Fruit fly (Drosophila melanogaster) whole organism, embryonic: ENCODE results near the gene Prp18.

Source experiments
- Adf1 ChIP-seq: fragments of 200-800 bp; sonication (Bioruptor generic); IDR thresholded peaks from 2 replicates; pipeline ENCODE4 v1.3.6; 2022; ENCODE audit warnings: missing biosample characterization, missing genetic modification characterization
- CG10654 ChIP-seq: fragments of 200-800 bp; sonication (Bioruptor generic); optimal IDR thresholded peaks from 2 replicates; lab custom pipeline; 2016; ENCODE audit warnings: missing biosample characterization, missing genetic modification characterization
- CG12299 ChIP-seq: fragments of 200-800 bp; sonication (Bioruptor generic); optimal IDR thresholded peaks from 2 replicates; lab custom pipeline; 2018; ENCODE audit warnings: missing biosample characterization, mild to moderate bottlenecking, missing genetic modification characterization
- CG12659 ChIP-seq: fragments of 200-800 bp; sonication (Bioruptor generic); optimal IDR thresholded peaks from 3 replicates; lab custom pipeline; 2017; ENCODE audit warnings: mild to moderate bottlenecking, missing biosample characterization, missing genetic modification reagents, missing genetic modification characterization
- CG13775 ChIP-seq: fragments of 200-800 bp; sonication (Bioruptor generic); optimal IDR thresholded peaks from 3 replicates; lab custom pipeline; 2017; ENCODE audit warnings: missing biosample characterization, mild to moderate bottlenecking, missing genetic modification characterization
- CG14050 ChIP-seq: fragments of 200-800 bp; sonication (Bioruptor generic); IDR thresholded peaks from 3 replicates; pipeline ENCODE4 v1.3.6; 2022; ENCODE audit warnings: missing biosample characterization, missing genetic modification characterization
- CG14667 ChIP-seq: fragments of 200-800 bp; sonication (Bioruptor generic); IDR thresholded peaks from 2 replicates; pipeline ENCODE4 v1.3.6; 2022; ENCODE audit warnings: missing biosample characterization, missing genetic modification characterization
- CG1529 ChIP-seq: fragments of 200-800 bp; sonication (Bioruptor generic); optimal IDR thresholded peaks from 3 replicates; lab custom pipeline; 2018; ENCODE audit warnings: missing biosample characterization, missing genetic modification characterization
- CG1602 ChIP-seq: fragments of 200-800 bp; sonication (Bioruptor generic); optimal IDR thresholded peaks from 3 replicates; lab custom pipeline; 2016; ENCODE audit warnings: missing biosample characterization, missing genetic modification characterization
- CG16813 ChIP-seq: fragments of 200-800 bp; sonication (Bioruptor generic); IDR thresholded peaks from 3 replicates; pipeline ENCODE4 v1.3.6; 2022; ENCODE audit warnings: missing biosample characterization, missing genetic modification characterization; ENCODE audit not compliant: partially characterized antibody
- CG17359 ChIP-seq: fragments of 200-800 bp; sonication (Bioruptor generic); optimal IDR thresholded peaks from 3 replicates; lab custom pipeline; 2018; ENCODE audit warnings: missing biosample characterization, mild to moderate bottlenecking, missing genetic modification characterization, moderate library complexity
- CG17568 ChIP-seq: fragments of 200-800 bp; sonication (Bioruptor generic); optimal IDR thresholded peaks from 2 replicates; lab custom pipeline; 2018; ENCODE audit warnings: missing biosample characterization, mild to moderate bottlenecking, missing genetic modification characterization, moderate library complexity
- CG2712 ChIP-seq: fragments of 200-800 bp; optimal IDR thresholded peaks from 3 replicates; lab custom pipeline; 2019; ENCODE audit warnings: missing biosample characterization, mild to moderate bottlenecking, missing genetic modification characterization, moderate library complexity
- CG2875 ChIP-seq: fragments of 200-800 bp; sonication (Bioruptor generic); optimal IDR thresholded peaks from 2 replicates; lab custom pipeline; 2017; ENCODE audit warnings: missing biosample characterization, mild to moderate bottlenecking, missing genetic modification characterization, missing genetic modification reagents
- CG31365 ChIP-seq: fragments of 200-800 bp; sonication (Bioruptor generic); optimal IDR thresholded peaks from 2 replicates; lab custom pipeline; 2018; ENCODE audit warnings: missing biosample characterization, mild to moderate bottlenecking, missing genetic modification characterization
- CG31388 ChIP-seq: fragments of 200-800 bp; sonication (Bioruptor generic); optimal IDR thresholded peaks from 2 replicates; lab custom pipeline; 2016; ENCODE audit warnings: missing biosample characterization, missing genetic modification characterization
- CG33213 ChIP-seq: fragments of 200-800 bp; sonication (Bioruptor generic); optimal IDR thresholded peaks from 3 replicates; lab custom pipeline; 2016; ENCODE audit warnings: missing biosample characterization, missing genetic modification characterization
- CG3838 ChIP-seq: fragments of 200-800 bp; sonication (Bioruptor generic); optimal IDR thresholded peaks from 3 replicates; lab custom pipeline; 2016; ENCODE audit warnings: missing biosample characterization, missing genetic modification characterization
- CG4328 ChIP-seq: fragments of 200-800 bp; sonication (Bioruptor generic); optimal IDR thresholded peaks from 3 replicates; lab custom pipeline; 2017; ENCODE audit warnings: missing biosample characterization, missing genetic modification reagents, missing genetic modification characterization
- CG5953 ChIP-seq: fragments of 200-800 bp; sonication (Bioruptor generic); IDR thresholded peaks from 2 replicates; pipeline ENCODE4 v1.3.6; 2022; ENCODE audit warnings: missing biosample characterization, missing genetic modification characterization
- CG6791 ChIP-seq: fragments of 200-800 bp; sonication (Bioruptor generic); IDR thresholded peaks from 3 replicates; pipeline ENCODE4 v1.3.6; 2022; ENCODE audit warnings: missing biosample characterization, missing genetic modification characterization; ENCODE audit not compliant: partially characterized antibody
- CG8478 ChIP-seq: fragments of >200 bp; optimal IDR thresholded peaks from 2 replicates; lab custom pipeline; 2018
- CG9797 ChIP-seq: fragments of 200-800 bp; sonication (Bioruptor generic); optimal IDR thresholded peaks from 3 replicates; lab custom pipeline; 2018; ENCODE audit warnings: missing biosample characterization, mild to moderate bottlenecking, missing genetic modification characterization
- CG9876 ChIP-seq: fragments of 200-800 bp; sonication (Bioruptor generic); optimal IDR thresholded peaks from 2 replicates; lab custom pipeline; 2016; ENCODE audit warnings: missing biosample characterization, missing genetic modification characterization
- Dek ChIP-seq: fragments of 200-800 bp; sonication (Bioruptor generic); optimal IDR thresholded peaks from 3 replicates; lab custom pipeline; 2019; ENCODE audit warnings: missing biosample characterization, mild to moderate bottlenecking, missing genetic modification characterization, moderate library complexity
- HLH3B ChIP-seq: fragments of 200-800 bp; sonication (Bioruptor generic); IDR thresholded peaks from 2 replicates; pipeline ENCODE4 v1.3.6; 2022; ENCODE audit warnings: missing biosample characterization, missing genetic modification characterization
- Hand ChIP-seq: fragments of 200-800 bp; sonication (Bioruptor generic); optimal IDR thresholded peaks from 2 replicates; lab custom pipeline; 2017; ENCODE audit warnings: mild to moderate bottlenecking, missing biosample characterization, missing genetic modification reagents, missing genetic modification characterization
- Six4 ChIP-seq: fragments of 200-800 bp; sonication (Bioruptor generic); optimal IDR thresholded peaks from 2 replicates; lab custom pipeline; 2016; ENCODE audit warnings: missing biosample characterization, missing genetic modification characterization
- Vsx1 ChIP-seq: fragments of 200-800 bp; sonication (Bioruptor generic); optimal IDR thresholded peaks from 2 replicates; lab custom pipeline; 2017; ENCODE audit warnings: missing biosample characterization, mild to moderate bottlenecking, missing genetic modification characterization, missing genetic modification reagents
- ac ChIP-seq: fragments of 200-800 bp; sonication (Bioruptor generic); optimal IDR thresholded peaks from 3 replicates; lab custom pipeline; 2017; ENCODE audit warnings: missing biosample characterization, mild to moderate bottlenecking, missing genetic modification characterization
- aop ChIP-seq: fragments of 200-800 bp; sonication (Bioruptor generic); IDR thresholded peaks from 2 replicates; pipeline ENCODE4 v1.3.6; 2022; ENCODE audit warnings: missing biosample characterization, missing genetic modification characterization
- ato ChIP-seq: fragments of 200-800 bp; sonication (Bioruptor generic); IDR thresholded peaks from 2 replicates; pipeline ENCODE4 v1.3.6; 2022; ENCODE audit warnings: missing biosample characterization, missing genetic modification characterization; ENCODE audit not compliant: partially characterized antibody
- bcd ChIP-seq: fragments of 200-800 bp; sonication (Bioruptor generic); optimal IDR thresholded peaks from 2 replicates; lab custom pipeline; 2017; ENCODE audit warnings: missing biosample characterization, mild to moderate bottlenecking, missing genetic modification characterization
- bowl ChIP-seq: fragments of 200-800 bp; sonication (Bioruptor generic); IDR thresholded peaks from 2 replicates; pipeline ENCODE4 v1.3.6; 2022; ENCODE audit warnings: missing biosample characterization, missing genetic modification characterization
- chif ChIP-seq, 2 experiments: fragments of 200-800 bp; sonication (Bioruptor generic); optimal IDR thresholded peaks; 3 replicates each; lab custom pipeline; 2016; ENCODE audit warnings: missing biosample characterization in 2 of 2, missing genetic modification characterization in 2 of 2
- eyg ChIP-seq: fragments of 200-800 bp; sonication (Bioruptor generic); optimal IDR thresholded peaks from 3 replicates; lab custom pipeline; 2016; ENCODE audit warnings: missing biosample characterization, missing genetic modification characterization
- h ChIP-seq: fragments of >200 bp; optimal IDR thresholded peaks from 2 replicates; lab custom pipeline; 2017
- kah ChIP-seq: fragments of 200-800 bp; sonication (Bioruptor generic); optimal IDR thresholded peaks from 2 replicates; lab custom pipeline; 2018; ENCODE audit warnings: missing biosample characterization, mild to moderate bottlenecking, missing genetic modification characterization
- lola ChIP-seq, 3 experiments: fragments of >200 bp in 2 of 3; fragments of 200-800 bp in 1 of 3; sonication (Bioruptor generic) in 1 of 3; optimal IDR thresholded peaks; 2 replicates each; lab custom pipeline; 2017 to 2019; ENCODE audit warnings: missing biosample characterization in 3 of 3, missing genetic modification characterization in 3 of 3, mild to moderate bottlenecking in 1 of 3, moderate library complexity in 1 of 3
- maf-S ChIP-seq: fragments of 200-800 bp; sonication (Bioruptor generic); optimal IDR thresholded peaks from 2 replicates; lab custom pipeline; 2016; ENCODE audit warnings: missing biosample characterization, missing genetic modification characterization
- mirr ChIP-seq: fragments of 200-800 bp; sonication (Bioruptor generic); optimal IDR thresholded peaks from 3 replicates; lab custom pipeline; 2018; ENCODE audit warnings: missing biosample characterization, mild to moderate bottlenecking, missing genetic modification characterization
- nau ChIP-seq: fragments of 200-800 bp; sonication (Bioruptor generic); optimal IDR thresholded peaks from 3 replicates; lab custom pipeline; 2017; ENCODE audit warnings: missing biosample characterization, mild to moderate bottlenecking, missing genetic modification characterization, missing genetic modification reagents
- nom ChIP-seq: fragments of 200-800 bp; sonication (Bioruptor generic); optimal IDR thresholded peaks from 2 replicates; lab custom pipeline; 2017; ENCODE audit warnings: missing biosample characterization, missing genetic modification characterization, mild to moderate bottlenecking, moderate library complexity, missing genetic modification reagents
- pb ChIP-seq: fragments of 200-800 bp; sonication (Bioruptor generic); optimal IDR thresholded peaks from 3 replicates; lab custom pipeline; 2016; ENCODE audit warnings: missing biosample characterization, missing genetic modification characterization
- pros ChIP-seq: fragments of 200-800 bp; sonication (Bioruptor generic); optimal IDR thresholded peaks from 3 replicates; lab custom pipeline; 2019; ENCODE audit warnings: missing biosample characterization, mild to moderate bottlenecking, missing genetic modification characterization, moderate library complexity
- sens-2 ChIP-seq: fragments of 200-800 bp; sonication (Bioruptor generic); IDR thresholded peaks from 2 replicates; pipeline ENCODE4 v1.3.6; 2022; ENCODE audit warnings: missing biosample characterization, missing genetic modification characterization
- slou ChIP-seq: fragments of 200-800 bp; sonication (Bioruptor generic); optimal IDR thresholded peaks from 3 replicates; lab custom pipeline; 2016; ENCODE audit warnings: missing biosample characterization, missing genetic modification characterization
- sna ChIP-seq: fragments of 200-800 bp; sonication (Bioruptor generic); IDR thresholded peaks from 2 replicates; pipeline ENCODE4 v1.3.6; 2022; ENCODE audit warnings: missing biosample characterization, missing genetic modification characterization; ENCODE audit not compliant: partially characterized antibody
- so ChIP-seq: fragments of 200-800 bp; sonication (Bioruptor generic); IDR thresholded peaks from 3 replicates; pipeline ENCODE4 v1.3.6; 2022; ENCODE audit warnings: missing biosample characterization, missing genetic modification characterization
- usp ChIP-seq: fragments of >200 bp; optimal IDR thresholded peaks from 2 replicates; lab custom pipeline; 2017; ENCODE audit warnings: missing biosample characterization, missing genetic modification characterization

The Prp18 gene

DNA sequence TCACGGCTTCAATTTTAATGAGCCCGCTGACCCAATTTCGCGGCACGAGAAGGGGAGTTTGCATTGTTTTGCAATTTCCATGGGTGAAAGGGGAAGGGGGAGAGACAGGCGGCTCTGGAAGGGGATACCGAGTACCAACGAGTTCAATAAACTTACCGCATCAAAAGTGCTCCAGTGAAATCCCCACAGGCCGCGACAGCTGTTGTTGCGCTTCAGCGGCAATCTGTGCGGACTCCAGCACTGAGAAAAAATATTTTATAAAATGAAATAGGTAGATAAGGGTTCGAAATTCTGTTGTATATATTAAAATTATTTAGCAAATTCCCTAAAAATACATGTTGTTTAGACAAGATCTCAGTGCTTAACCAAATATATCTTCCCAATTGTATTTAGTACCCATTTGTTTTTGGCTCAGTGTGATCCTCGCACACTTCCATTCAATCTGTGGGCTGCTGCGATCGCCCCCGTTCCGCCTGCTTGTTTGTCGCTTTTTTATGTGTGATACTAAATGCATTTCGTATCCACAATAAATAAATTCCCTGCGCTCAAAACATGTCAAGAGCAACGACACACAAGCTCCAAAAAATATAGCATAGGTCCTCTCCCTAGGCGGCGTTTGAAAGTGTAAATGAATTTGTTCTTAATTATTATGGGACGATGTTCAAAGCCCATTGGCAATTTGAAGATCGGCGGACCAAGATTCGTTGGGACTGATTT lies 35.4 kb downstream of the Prp18 start (continued):
- peak; percentile 97 for TF ChIP-seq nau (GFP tag; lab: Kevin White, UChicago)
- no peak for TF ChIP-seq Hand (GFP tag; lab: Kevin White, UChicago)
- peak; percentile 87 for TF ChIP-seq CG1529 (GFP tag; lab: Kevin White, UChicago)
- TF ChIP-seq pb (GFP tag; lab: Kevin White, UChicago), result peak; percentile 42
- peak; percentile 15 for TF ChIP-seq maf-S (GFP tag; lab: Kevin White, UChicago)
- peak; percentile 84 for TF ChIP-seq CG2875 (GFP tag; lab: Kevin White, UChicago)
- no peak for TF ChIP-seq CG8478 (lab: Kevin White, UChicago)
- peak; percentile 87 for TF ChIP-seq CG2712 (tag; lab: Kevin White, UChicago)
- no peak for TF ChIP-seq pros (GFP tag; lab: Kevin White, UChicago)
- TF ChIP-seq Vsx1 (GFP tag; lab: Kevin White, UChicago), result no peak
- peak; percentile 55 for TF ChIP-seq CG13775 (GFP tag; lab: Kevin White, UChicago)
- TF ChIP-seq so (GFP tag; lab: Robert Waterston, UW), result peak; percentile 73; the same call in 1 of the 3 replicates
- TF ChIP-seq CG17359 (tag; lab: Kevin White, UChicago), result peak; percentile 90
- peak; percentile 78 for TF ChIP-seq HLH3B (GFP tag; lab: Robert Waterston, UW)
- peak; percentile 75 for TF ChIP-seq nom (GFP tag; lab: Kevin White, UChicago)
- no peak for TF ChIP-seq CG33213 (GFP tag; lab: Kevin White, UChicago)
- TF ChIP-seq CG1602 (GFP tag; lab: Kevin White, UChicago), result peak; percentile 69
- TF ChIP-seq CG31365, result no peak
- TF ChIP-seq CG9876, result peak; percentile 0
- peak; percentile 56; the same call in 1 of the 2 replicates for TF ChIP-seq CG14667 (GFP tag; lab: Robert Waterston, UW)
- TF ChIP-seq bcd (GFP tag; lab: Kevin White, UChicago), result peak; percentile 74
- TF ChIP-seq chif (GFP tag; optimal IDR thresholded peaks at IDR 0.05; lab: Kevin White, UChicago), result peak; percentile 48 to 78
- TF ChIP-seq CG12659 (GFP tag; lab: Kevin White, UChicago), result peak; percentile 45
- peak; percentile 55 for TF ChIP-seq CG10654
- peak; percentile 56 for TF ChIP-seq CG31388 (GFP tag; lab: Kevin White, UChicago)
- TF ChIP-seq CG16813, result no peak
- peak; percentile 48 for TF ChIP-seq Dek
- peak; percentile 72 for TF ChIP-seq Six4 (GFP tag; lab: Kevin White, UChicago)
- no peak for TF ChIP-seq h (lab: Kevin White, UChicago)
- TF ChIP-seq sens-2 (GFP tag; lab: Robert Waterston, UW), result peak; percentile 86
- TF ChIP-seq sna (GFP tag; lab: Robert Waterston, UW), result no peak
- no peak for TF ChIP-seq ato (GFP tag; lab: Robert Waterston, UW)
- peak; percentile 68 for TF ChIP-seq CG14050 (GFP tag; lab: Robert Waterston, UW)
- peak; percentile 22 for TF ChIP-seq CG4328 (GFP tag; lab: Kevin White, UChicago)
- peak; percentile 20 for TF ChIP-seq slou (GFP tag; lab: Kevin White, UChicago)
- TF ChIP-seq eyg, result peak; percentile 33
- TF ChIP-seq Adf1 (GFP tag; lab: Robert Waterston, UW), result no peak
- peak; percentile 69 for TF ChIP-seq kah
- no peak for TF ChIP-seq CG6791 (GFP tag; lab: Robert Waterston, UW)
- peak; percentile 30 for TF ChIP-seq CG12299 (tag; lab: Kevin White, UChicago)
- TF ChIP-seq CG9797 (GFP tag; lab: Kevin White, UChicago), result no peak
- peak; percentile 81 for TF ChIP-seq CG5953 (GFP tag; lab: Robert Waterston, UW)
- TF ChIP-seq lola (GFP tag; optimal IDR thresholded peaks at IDR 0.05; lab: Kevin White, UChicago), result peak in 1 of 3 experiments; percentile 77
- TF ChIP-seq CG17568 (GFP tag; lab: Kevin White, UChicago), result peak; percentile 27
- TF ChIP-seq mirr (GFP tag; lab: Kevin White, UChicago), result no peak
- TF ChIP-seq usp, result no peak
- TF ChIP-seq ac (GFP tag; lab: Kevin White, UChicago), result peak; percentile 17
- TF ChIP-seq CG3838 (GFP tag; lab: Kevin White, UChicago), result peak; percentile 16
- peak; percentile 58; the same call in 1 of the 2 replicates for TF ChIP-seq bowl (GFP tag; lab: Robert Waterston, UW)
- TF ChIP-seq aop (GFP tag; lab: Robert Waterston, UW), result no peak
